Worm (Caenorhabditis elegans) whole organism, L1 larva: ENCODE results near the gene C18H7.7.

Experiments
- C34B4.2 ChIP-seq: sonication (generic microtip); optimal IDR thresholded peaks from 2 replicates; lab custom pipeline; 2017; ENCODE audit warnings: mild to moderate bottlenecking, missing genetic modification characterization, missing compliant biosample characterization
- F16B12.6 ChIP-seq: fragments of 150-350 bp; optimal IDR thresholded peaks from 2 replicates; lab custom pipeline; 2014; ENCODE audit warnings: missing biosample characterization, missing genetic modification characterization
- alr-1 ChIP-seq: fragments of 200-800 bp; sonication (Bioruptor generic); optimal IDR thresholded peaks from 2 replicates; lab custom pipeline; 2018; ENCODE audit warnings: borderline replicate concordance, mild to moderate bottlenecking, missing genetic modification characterization, missing compliant biosample characterization
- aly-2 ChIP-seq: fragments of 150-350 bp; optimal IDR thresholded peaks from 2 replicates; lab custom pipeline; 2014; ENCODE audit warnings: missing biosample characterization, missing genetic modification characterization
- ama-1 ChIP-seq: fragments of 150-350 bp; optimal IDR thresholded peaks from 2 replicates; lab custom pipeline; 2014
- ceh-8 ChIP-seq: fragments of 200-800 bp; sonication (Bioruptor generic); optimal IDR thresholded peaks from 2 replicates; lab custom pipeline; 2018; ENCODE audit warnings: mild to moderate bottlenecking, missing genetic modification characterization, moderate library complexity, missing compliant biosample characterization
- ceh-82 ChIP-seq, 3 experiments: fragments of 150-350 bp in 1 of 3; sonication (generic microtip) in 2 of 3; optimal IDR thresholded peaks; 2 replicates each; lab custom pipeline; 2014 to 2017; ENCODE audit warnings: missing biosample characterization in 3 of 3, missing genetic modification characterization in 3 of 3
- ceh-90 ChIP-seq: sonication (generic microtip); optimal IDR thresholded peaks from 2 replicates; lab custom pipeline; 2016; ENCODE audit warnings: missing genetic modification characterization, missing compliant biosample characterization
- dsc-1 ChIP-seq: sonication (generic microtip); optimal IDR thresholded peaks from 2 replicates; lab custom pipeline; 2016; ENCODE audit warnings: mild to moderate bottlenecking, missing genetic modification characterization, missing compliant biosample characterization
- egl-27 ChIP-seq, 2 experiments: fragments of 150-350 bp in 1 of 2; sonication (generic microtip); optimal IDR thresholded peaks; 3 replicates each; lab custom pipeline; 2017 to 2018; ENCODE audit warnings: missing biosample characterization in 2 of 2, missing genetic modification characterization in 2 of 2, missing genetic modification reagents in 2 of 2
- elt-2 ChIP-seq: sonication (generic microtip); optimal IDR thresholded peaks from 2 replicates; lab custom pipeline; 2016; ENCODE audit warnings: missing genetic modification characterization, mild to moderate bottlenecking, inconsistent platforms, missing compliant biosample characterization, missing genetic modification reagents
- fos-1 ChIP-seq: fragments of 150-350 bp; optimal IDR thresholded peaks from 2 replicates; lab custom pipeline; 2014; ENCODE audit warnings: missing biosample characterization, missing genetic modification characterization
- grh-1 ChIP-seq: fragments of 200-800 bp; sonication (Bioruptor generic); IDR thresholded peaks from 2 replicates; pipeline ENCODE4 v1.3.6; 2022; ENCODE audit warnings: missing genetic modification reagents, missing genetic modification characterization, missing compliant biosample characterization
- hlh-17 ChIP-seq: fragments of 200-800 bp; sonication (Bioruptor generic); optimal IDR thresholded peaks from 2 replicates; lab custom pipeline; 2018; ENCODE audit warnings: missing genetic modification characterization, mild to moderate bottlenecking, missing compliant biosample characterization, moderate library complexity, borderline replicate concordance
- hpl-2 ChIP-seq: fragments of 150-350 bp; optimal IDR thresholded peaks from 2 replicates; lab custom pipeline; 2014; ENCODE audit warnings: missing biosample characterization, missing genetic modification reagents, missing genetic modification characterization
- irx-1 ChIP-seq: sonication (generic microtip); optimal IDR thresholded peaks from 2 replicates; lab custom pipeline; 2016; ENCODE audit warnings: missing genetic modification characterization, missing compliant biosample characterization
- lin-13 ChIP-seq: fragments of 150-350 bp; optimal IDR thresholded peaks from 2 replicates; lab custom pipeline; 2014; ENCODE audit warnings: missing biosample characterization, missing genetic modification reagents, missing genetic modification characterization
- lin-14 ChIP-seq: fragments of 200-800 bp; sonication (Bioruptor generic); optimal IDR thresholded peaks from 2 replicates; lab custom pipeline; 2018; ENCODE audit warnings: mild to moderate bottlenecking, missing genetic modification characterization, moderate library complexity, missing compliant biosample characterization
- lin-15B ChIP-seq: fragments of 150-350 bp; sonication (generic microtip); optimal IDR thresholded peaks from 3 replicates; lab custom pipeline; 2014; ENCODE audit warnings: missing biosample characterization, missing genetic modification characterization
- lin-35 ChIP-seq, 2 experiments: fragments of 150-350 bp; optimal IDR thresholded peaks; 2 replicates each; lab custom pipeline; 2014; ENCODE audit warnings: missing biosample characterization in 2 of 2, missing genetic modification characterization in 2 of 2, missing genetic modification reagents in 2 of 2
- lir-3 ChIP-seq: sonication (generic microtip); optimal IDR thresholded peaks from 2 replicates; lab custom pipeline; 2016; ENCODE audit warnings: mild to moderate bottlenecking, missing genetic modification characterization, moderate library complexity, missing compliant biosample characterization; ENCODE audit not compliant: poor library complexity
- mef-2 ChIP-seq: fragments of 150-350 bp; optimal IDR thresholded peaks from 2 replicates; lab custom pipeline; 2014; ENCODE audit warnings: missing biosample characterization, missing genetic modification characterization
- mep-1 ChIP-seq: fragments of 150-350 bp; optimal IDR thresholded peaks from 2 replicates; lab custom pipeline; 2014; ENCODE audit warnings: missing biosample characterization, missing genetic modification characterization
- nhr-11 ChIP-seq: fragments of 150-350 bp; optimal IDR thresholded peaks from 2 replicates; lab custom pipeline; 2014; ENCODE audit warnings: missing biosample characterization, missing genetic modification characterization
- nhr-47 ChIP-seq: sonication (generic microtip); optimal IDR thresholded peaks from 2 replicates; lab custom pipeline; 2016; ENCODE audit warnings: mild to moderate bottlenecking, missing genetic modification characterization, moderate library complexity, missing compliant biosample characterization
- nhr-71 ChIP-seq: sonication (generic microtip); optimal IDR thresholded peaks from 2 replicates; lab custom pipeline; 2016; ENCODE audit warnings: mild to moderate bottlenecking, missing genetic modification characterization, moderate library complexity, missing compliant biosample characterization
- nhr-84 ChIP-seq: sonication (generic microtip); optimal IDR thresholded peaks from 2 replicates; lab custom pipeline; 2017; ENCODE audit warnings: missing biosample characterization, missing genetic modification characterization
- pax-3 ChIP-seq: fragments of 200-800 bp; sonication (Bioruptor generic); optimal IDR thresholded peaks from 2 replicates; lab custom pipeline; 2018; ENCODE audit warnings: mild to moderate bottlenecking, missing genetic modification characterization, moderate library complexity, missing compliant biosample characterization
- rnt-1 ChIP-seq: sonication (generic microtip); optimal IDR thresholded peaks from 2 replicates; lab custom pipeline; 2016; ENCODE audit warnings: mild to moderate bottlenecking, missing genetic modification characterization, moderate library complexity, missing compliant biosample characterization
- skn-1 ChIP-seq: fragments of 150-350 bp; optimal IDR thresholded peaks from 2 replicates; lab custom pipeline; 2014; ENCODE audit warnings: missing biosample characterization, missing genetic modification characterization
- snpc-4 ChIP-seq: fragments of 150-350 bp; optimal IDR thresholded peaks from 2 replicates; lab custom pipeline; 2014; ENCODE audit warnings: missing biosample characterization, missing genetic modification characterization
- sox-4 ChIP-seq: sonication (generic microtip); optimal IDR thresholded peaks from 2 replicates; lab custom pipeline; 2016; ENCODE audit warnings: missing genetic modification characterization, missing compliant biosample characterization
- sptf-1 ChIP-seq: fragments of 150-350 bp; optimal IDR thresholded peaks from 2 replicates; lab custom pipeline; 2014; ENCODE audit warnings: missing biosample characterization, missing genetic modification characterization
- sup-37 ChIP-seq: fragments of 200-800 bp; sonication (Bioruptor generic); optimal IDR thresholded peaks from 2 replicates; lab custom pipeline; 2018; ENCODE audit warnings: mild to moderate bottlenecking, missing genetic modification characterization, missing compliant biosample characterization
- tbx-2 ChIP-seq: sonication (generic microtip); optimal IDR thresholded peaks from 2 replicates; lab custom pipeline; 2016; ENCODE audit warnings: missing genetic modification characterization, missing compliant biosample characterization
- tlp-1 ChIP-seq: fragments of 150-350 bp; optimal IDR thresholded peaks from 2 replicates; lab custom pipeline; 2014; ENCODE audit warnings: missing biosample characterization, missing genetic modification characterization
- unc-130 ChIP-seq: fragments of 150-350 bp; optimal IDR thresholded peaks from 2 replicates; lab custom pipeline; 2017; ENCODE audit warnings: missing biosample characterization, missing genetic modification characterization, inconsistent platforms
- unc-30 ChIP-seq: sonication (generic microtip); optimal IDR thresholded peaks from 2 replicates; lab custom pipeline; 2017; ENCODE audit warnings: missing biosample characterization, missing genetic modification characterization
- vab-15 ChIP-seq: sonication (generic microtip); optimal IDR thresholded peaks from 2 replicates; lab custom pipeline; 2017; ENCODE audit warnings: missing genotype, mild to moderate bottlenecking, missing genetic modification characterization, missing compliant biosample characterization
- zip-4 ChIP-seq: fragments of 200-800 bp; sonication (Bioruptor generic); optimal IDR thresholded peaks from 2 replicates; lab custom pipeline; 2018; ENCODE audit warnings: mild to moderate bottlenecking, missing genetic modification characterization, moderate library complexity, missing compliant biosample characterization
- ztf-11 ChIP-seq, 2 experiments: sonication (generic microtip); optimal IDR thresholded peaks; 2 replicates each; lab custom pipeline; 2016 to 2017; ENCODE audit warnings: missing genetic modification characterization in 2 of 2, missing biosample characterization in 1 of 2, missing compliant biosample characterization in 1 of 2

The C18H7.7 gene

DNA sequence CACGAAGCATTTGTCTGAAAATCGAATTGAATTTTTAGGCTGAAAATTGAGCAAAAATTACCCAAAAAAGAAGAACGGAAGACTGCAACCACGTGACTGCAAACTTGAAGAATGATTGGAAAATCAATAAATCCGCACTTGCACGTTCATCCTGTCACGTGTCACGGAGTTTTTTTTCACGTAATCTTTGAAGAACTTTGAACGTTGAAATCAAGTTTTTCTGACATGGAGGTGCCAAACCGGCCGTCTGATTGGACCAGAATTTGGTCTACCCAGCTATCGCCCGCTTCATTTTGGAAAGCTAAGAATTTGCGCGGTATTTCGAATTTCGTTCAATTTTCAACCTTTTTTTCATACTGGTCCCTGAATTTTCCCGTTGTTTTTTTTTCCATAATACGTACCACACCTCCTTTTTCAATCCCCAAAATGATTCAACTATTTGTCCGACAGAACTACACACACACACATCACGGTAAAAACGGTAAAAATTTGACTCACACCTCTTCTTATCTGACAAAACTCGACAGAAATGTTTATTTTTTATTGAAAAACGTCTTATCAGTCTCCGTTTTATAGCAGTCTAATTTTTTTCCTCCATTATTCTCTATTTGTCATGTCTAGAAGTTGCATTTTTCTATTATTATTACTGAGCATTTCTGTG lies at the start of gene C18H7.7, which contains the start of gene C18H7.11:
TSS of gene C18H7.7 (minus strand) at position 101 of the 661 bp plus-strand sequence.
TSS of gene C18H7.11 (plus strand) at position 611 of the 661 bp plus-strand sequence.
- TF ChIP-seq mef-2 (tag; lab: Kevin White, UChicago) (no peak), ama-1 (lab: Kevin White, UChicago) (no peak), alr-1 (tag; lab: Kevin White, UChicago) (no peak), nhr-71 (tag; lab: Kevin White, UChicago) (no peak), ceh-8 (GFP tag; lab: Kevin White, UChicago) (no peak), ztf-11 (tag; optimal IDR thresholded peaks at IDR 0.05; lab: Kevin White, UChicago) (no peak), vab-15 (tag; lab: Kevin White, UChicago) (no peak)

ce11 chrIV:643481-643880 lies 47.3 kb upstream of the C18H7.7 start:
- TF ChIP-seq aly-2 (tag; lab: Kevin White, UChicago) (no peak), nhr-71 (tag; lab: Kevin White, UChicago) (peak; percentile 29), sox-4 (tag; lab: Kevin White, UChicago) (peak; percentile 62), sup-37 (no peak), irx-1 (tag; lab: Kevin White, UChicago) (no peak), skn-1 (tag; lab: Kevin White, UChicago) (no peak), vab-15 (tag; lab: Kevin White, UChicago) (no peak), nhr-47 (tag; lab: Kevin White, UChicago) (peak; percentile 28), ceh-90 (tag; lab: Kevin White, UChicago) (no peak), pax-3 (tag; lab: Kevin White, UChicago) (peak; percentile 27), dsc-1 (tag; lab: Kevin White, UChicago) (peak; percentile 87), unc-130 (tag; lab: Kevin White, UChicago) (no peak)

- TF ChIP-seq pax-3 (tag; lab: Kevin White, UChicago) = peak; percentile 59
- no peak for TF ChIP-seq nhr-11 (tag; lab: Kevin White, UChicago)
- TF ChIP-seq sptf-1 (tag; lab: Kevin White, UChicago) = no peak
- TF ChIP-seq lin-13 (GFP tag; lab: Kevin White, UChicago) = no peak
- TF ChIP-seq snpc-4 = no peak
- no peak for TF ChIP-seq fos-1 (tag; lab: Kevin White, UChicago)
- TF ChIP-seq aly-2 (tag; lab: Kevin White, UChicago) = no peak
- no peak for TF ChIP-seq mep-1
- peak; percentile 33 for TF ChIP-seq dsc-1 (tag; lab: Kevin White, UChicago)
- TF ChIP-seq sox-4 (tag; lab: Kevin White, UChicago) = no peak
- TF ChIP-seq hlh-17 (GFP tag; lab: Kevin White, UChicago) = no peak
- TF ChIP-seq nhr-84 (tag; lab: Kevin White, UChicago) = no peak
- no peak for TF ChIP-seq irx-1 (tag; lab: Kevin White, UChicago)
- TF ChIP-seq vab-15 (tag; lab: Kevin White, UChicago) = no peak
- TF ChIP-seq lin-35 (GFP tag; optimal IDR thresholded peaks at IDR 0.05; lab: Kevin White, UChicago) = no peak
- no peak for TF ChIP-seq zip-4 (GFP tag; lab: Kevin White, UChicago)
- TF ChIP-seq elt-2 = no peak
- TF ChIP-seq lin-14 (GFP tag; lab: Kevin White, UChicago) = peak; percentile 18
These were observed 43.0 kb upstream of the C18H7.7 start for ce11 chrIV:639167-639566.

DNA sequence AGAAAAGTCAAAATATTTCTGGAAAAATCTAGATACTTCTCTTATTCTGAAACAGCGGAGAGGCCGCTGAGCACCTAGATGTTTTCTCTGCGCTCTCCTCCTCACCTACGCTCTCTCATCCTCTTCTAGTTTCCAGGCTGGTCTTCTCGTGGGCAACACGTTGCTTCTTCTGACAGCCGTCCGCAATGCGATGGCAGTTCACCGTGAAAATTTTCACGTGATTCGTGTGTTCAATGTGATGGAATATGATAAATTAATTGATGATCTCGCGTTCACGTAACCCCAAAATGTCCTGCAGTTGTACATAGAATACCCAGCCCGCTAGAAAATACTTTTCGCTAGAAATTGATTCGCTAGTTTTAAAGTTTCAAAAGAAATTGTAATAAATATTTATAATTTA lies 37.4 kb upstream of the C18H7.7 start:
- no peak for TF ChIP-seq tlp-1 (tag; lab: Kevin White, UChicago)
- TF ChIP-seq lin-15B (tag; lab: Kevin White, UChicago) = no peak
- no peak for TF ChIP-seq ceh-82 (tag; optimal IDR thresholded peaks at IDR 0.05; lab: Kevin White, UChicago)
- no peak for TF ChIP-seq rnt-1 (tag; lab: Kevin White, UChicago)
- TF ChIP-seq zip-4 (GFP tag; lab: Kevin White, UChicago) = no peak
- TF ChIP-seq grh-1 (GFP tag; lab: Robert Waterston, UW) = no peak
- TF ChIP-seq unc-30 (tag; lab: Kevin White, UChicago) = no peak
- no peak for TF ChIP-seq lir-3 (tag; lab: Kevin White, UChicago)
- no peak for TF ChIP-seq hpl-2 (GFP tag; lab: Kevin White, UChicago)
- TF ChIP-seq tbx-2 (tag; lab: Kevin White, UChicago) = no peak
- no peak for TF ChIP-seq sup-37
- no peak for TF ChIP-seq lin-35 (GFP tag; optimal IDR thresholded peaks at IDR 0.05; lab: Kevin White, UChicago)
- no peak for TF ChIP-seq mef-2 (tag; lab: Kevin White, UChicago)
- no peak for TF ChIP-seq egl-27 (tag; optimal IDR thresholded peaks at IDR 0.05; lab: Kevin White, UChicago)
- no peak for TF ChIP-seq C34B4.2
- TF ChIP-seq F16B12.6 (tag; lab: Kevin White, UChicago) = no peak
- no peak for TF ChIP-seq irx-1 (tag; lab: Kevin White, UChicago)
